Fruit fly (Drosophila melanogaster) whole organism: ENCODE data around the gene CG13654.

ENCODE experiments used
- CG8478 ChIP-seq: fragments of >200 bp; optimal IDR thresholded peaks from 2 replicates; lab custom pipeline; 2018; ENCODE audit warnings: inconsistent platforms
- EcR ChIP-seq, 2 experiments: fragments of >200 bp; optimal IDR thresholded peaks; 2 replicates each; lab custom pipeline; 2017; ENCODE audit warnings: missing biosample characterization in 2 of 2, missing genetic modification characterization in 2 of 2, missing genetic modification reagents in 2 of 2
- pan ChIP-seq: fragments of >200 bp; optimal IDR thresholded peaks from 2 replicates; lab custom pipeline; 2017
- psq ChIP-seq: fragments of >200 bp; optimal IDR thresholded peaks from 2 replicates; lab custom pipeline; 2017
- usp ChIP-seq: fragments of >200 bp; optimal IDR thresholded peaks from 2 replicates; lab custom pipeline; 2017; ENCODE audit warnings: missing biosample characterization, missing genetic modification characterization, mixed read lengths

dm6 chr3R:25167407-25168191 lies 32.0 kb upstream of the CG13654 start:
- TF ChIP-seq psq (lab: Kevin White, UChicago) (no peak), pan (no peak), CG8478 (lab: Kevin White, UChicago) (no peak), EcR (GFP tag; optimal IDR thresholded peaks at IDR 0.05; lab: Kevin White, UChicago) (no peak), usp (GFP tag; lab: Kevin White, UChicago) (no peak)
